Worm (Caenorhabditis elegans): ENCODE data around the gene T26A5.2.

DNA sequence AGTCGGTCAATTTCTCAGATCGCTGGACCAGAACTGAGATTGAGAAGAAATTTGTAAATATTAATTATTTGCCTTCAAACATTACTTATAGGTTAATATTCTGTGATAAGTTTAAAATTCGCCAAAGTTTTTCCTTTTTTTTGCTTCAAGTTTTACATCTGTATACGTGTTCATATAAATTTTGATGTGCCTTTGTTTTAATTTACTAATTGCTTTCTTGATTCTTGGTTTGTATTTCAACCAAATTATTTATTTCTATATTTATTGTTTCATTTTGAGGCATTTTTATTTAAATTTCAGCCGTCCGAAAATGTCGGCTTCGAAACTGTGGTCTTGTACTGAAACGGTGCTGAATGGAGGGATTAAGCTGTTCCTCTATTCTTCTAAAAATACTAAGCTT is 30.8 kb upstream of the T26A5.2 start, which contains the start of gene C05D11.1:
- TF ChIP-seq him-1 (tag; optimal IDR thresholded peaks at IDR 0.05) (no peak), dao-5 (tag; optimal IDR thresholded peaks at IDR 0.05) (no peak), W03F9.2 (tag; optimal IDR thresholded peaks at IDR 0.05) (no peak)
